Worm (Caenorhabditis elegans) whole organism, L2 larva: Measurements from ENCODE around the gene lem-2.

Source experiments
- alr-1 ChIP-seq: fragments of 150-350 bp; optimal IDR thresholded peaks from 2 replicates; lab custom pipeline; 2014; ENCODE audit warnings: missing biosample characterization, missing genetic modification characterization
- aly-2 ChIP-seq: fragments of 150-350 bp; optimal IDR thresholded peaks from 2 replicates; lab custom pipeline; 2014; ENCODE audit warnings: missing biosample characterization, missing genetic modification characterization
- ama-1 ChIP-seq: fragments of 150-350 bp; optimal IDR thresholded peaks from 2 replicates; lab custom pipeline; 2018; ENCODE audit warnings: inconsistent platforms
- dmd-4 ChIP-seq: sonication (generic microtip); optimal IDR thresholded peaks from 2 replicates; lab custom pipeline; 2017; ENCODE audit warnings: missing biosample characterization, missing genetic modification characterization
- gmeb-1 ChIP-seq: fragments of 150-350 bp; optimal IDR thresholded peaks from 2 replicates; lab custom pipeline; 2014; ENCODE audit warnings: missing biosample characterization, missing genetic modification characterization
- snpc-4 ChIP-seq: fragments of 150-350 bp; optimal IDR thresholded peaks from 2 replicates; lab custom pipeline; 2014; ENCODE audit warnings: missing biosample characterization, missing genetic modification characterization
- zag-1 ChIP-seq: fragments of 150-350 bp; optimal IDR thresholded peaks from 2 replicates; lab custom pipeline; 2014; ENCODE audit warnings: missing biosample characterization, missing genetic modification characterization
- ztf-11 ChIP-seq: sonication (generic microtip); optimal IDR thresholded peaks from 2 replicates; lab custom pipeline; 2017; ENCODE audit warnings: missing biosample characterization, missing genetic modification characterization

- no peak for TF ChIP-seq zag-1 (tag; lab: Kevin White, UChicago)
- no peak for TF ChIP-seq dmd-4
- no peak for TF ChIP-seq ztf-11 (tag; lab: Kevin White, UChicago)
- TF ChIP-seq snpc-4 (tag; lab: Kevin White, UChicago): no peak
- no peak for TF ChIP-seq alr-1 (tag; lab: Kevin White, UChicago)
- TF ChIP-seq aly-2: no peak
- no peak for TF ChIP-seq ama-1 (lab: Kevin White, UChicago)
- TF ChIP-seq gmeb-1 (tag; lab: Kevin White, UChicago): no peak
Observed at ce11 chrII:14102112-14102511, 38.9 kb downstream of the lem-2 start.
